Worm (Caenorhabditis elegans) whole organism, L3 larva: ENCODE results near the gene spds-1.
A peak's percentile ranks its signal among the peaks of the same experiment; 100 is the strongest.

Source experiments
- R02D3.7 ChIP-seq: fragments of 150-350 bp; optimal IDR thresholded peaks from 2 replicates; lab custom pipeline; 2014; ENCODE audit warnings: missing biosample characterization, missing genetic modification characterization
- ZK546.5 ChIP-seq: sonication (generic microtip); optimal IDR thresholded peaks from 2 replicates; lab custom pipeline; 2017; ENCODE audit warnings: missing biosample characterization, missing genetic modification characterization
- aly-2 ChIP-seq: fragments of 150-350 bp; optimal IDR thresholded peaks from 2 replicates; lab custom pipeline; 2014; ENCODE audit warnings: missing biosample characterization, missing genetic modification characterization
- ama-1 ChIP-seq: fragments of 150-350 bp; optimal IDR thresholded peaks from 2 replicates; lab custom pipeline; 2018
- ceh-16 ChIP-seq: sonication (generic microtip); optimal IDR thresholded peaks from 2 replicates; lab custom pipeline; 2017; ENCODE audit warnings: missing biosample characterization, missing genetic modification characterization
- ceh-28 ChIP-seq: fragments of 150-350 bp; optimal IDR thresholded peaks from 2 replicates; lab custom pipeline; 2014; ENCODE audit warnings: missing biosample characterization, missing genetic modification reagents, missing genetic modification characterization
- ceh-82 ChIP-seq: fragments of 150-350 bp; optimal IDR thresholded peaks from 2 replicates; lab custom pipeline; 2014; ENCODE audit warnings: missing biosample characterization, missing genetic modification characterization
- ceh-9 ChIP-seq: sonication (generic microtip); optimal IDR thresholded peaks from 2 replicates; lab custom pipeline; 2018; ENCODE audit warnings: missing biosample characterization, missing genetic modification characterization
- daf-12 ChIP-seq: fragments of 150-350 bp; optimal IDR thresholded peaks from 2 replicates; lab custom pipeline; 2014; ENCODE audit warnings: missing biosample characterization, missing genetic modification reagents, missing genetic modification characterization
- egl-27 ChIP-seq: sonication (generic microtip); optimal IDR thresholded peaks from 4 replicates; lab custom pipeline; 2017; ENCODE audit warnings: missing biosample characterization, missing genetic modification reagents, missing genetic modification characterization
- egl-5 ChIP-seq: fragments of 150-350 bp; optimal IDR thresholded peaks from 2 replicates; lab custom pipeline; 2017; ENCODE audit warnings: missing biosample characterization, missing genetic modification reagents, missing genetic modification characterization, inconsistent platforms
- elt-1 ChIP-seq: fragments of 150-350 bp; optimal IDR thresholded peaks from 2 replicates; lab custom pipeline; 2014; ENCODE audit warnings: missing biosample characterization, missing genetic modification characterization
- elt-2 ChIP-seq: sonication (generic microtip); optimal IDR thresholded peaks from 2 replicates; lab custom pipeline; 2016; ENCODE audit warnings: missing genetic modification reagents, mild to moderate bottlenecking, missing genetic modification characterization, missing compliant biosample characterization
- elt-3 ChIP-seq, 3 experiments: fragments of 150-350 bp in 1 of 3; sonication (generic microtip) in 2 of 3; optimal IDR thresholded peaks; 2 replicates in 2 of 3; 4 replicates in 1 of 3; lab custom pipeline; 2014 to 2017; ENCODE audit warnings: missing biosample characterization in 3 of 3, missing genetic modification characterization in 3 of 3
- eor-1 ChIP-seq, 2 experiments: fragments of 150-350 bp; optimal IDR thresholded peaks; 2 replicates each; lab custom pipeline; 2014 to 2018; ENCODE audit warnings: missing biosample characterization in 2 of 2, missing genetic modification characterization in 2 of 2
- fkh-10 ChIP-seq: sonication (generic microtip); optimal IDR thresholded peaks from 2 replicates; lab custom pipeline; 2017; ENCODE audit warnings: missing biosample characterization, missing genetic modification reagents, missing genetic modification characterization
- fkh-2 ChIP-seq: fragments of 150-350 bp; optimal IDR thresholded peaks from 2 replicates; lab custom pipeline; 2014; ENCODE audit warnings: missing biosample characterization, missing genetic modification reagents, missing genetic modification characterization
- fos-1 ChIP-seq: fragments of 150-350 bp; optimal IDR thresholded peaks from 2 replicates; lab custom pipeline; 2014; ENCODE audit warnings: missing biosample characterization, missing genetic modification characterization
- hmg-11 ChIP-seq: sonication (generic microtip); optimal IDR thresholded peaks from 2 replicates; lab custom pipeline; 2016; ENCODE audit warnings: missing genetic modification characterization, missing compliant biosample characterization
- jun-1 ChIP-seq: fragments of 150-350 bp; optimal IDR thresholded peaks from 2 replicates; lab custom pipeline; 2014; ENCODE audit warnings: missing biosample characterization, missing genetic modification reagents, missing genetic modification characterization
- lin-15B ChIP-seq: fragments of 150-350 bp; optimal IDR thresholded peaks from 2 replicates; lab custom pipeline; 2014; ENCODE audit warnings: missing biosample characterization, missing genetic modification characterization
- lin-39 ChIP-seq: fragments of 150-350 bp; optimal IDR thresholded peaks from 2 replicates; lab custom pipeline; 2018; ENCODE audit warnings: missing biosample characterization, missing genetic modification reagents, missing genetic modification characterization
- lsy-12 ChIP-seq: sonication (generic microtip); optimal IDR thresholded peaks from 2 replicates; lab custom pipeline; 2016; ENCODE audit warnings: mild to moderate bottlenecking, missing genetic modification characterization, missing compliant biosample characterization
- mdl-1 ChIP-seq: fragments of 150-350 bp; optimal IDR thresholded peaks from 2 replicates; lab custom pipeline; 2014; ENCODE audit warnings: missing biosample characterization, missing genetic modification characterization
- mml-1 ChIP-seq: fragments of 150-350 bp; sonication (generic microtip); optimal IDR thresholded peaks from 3 replicates; lab custom pipeline; 2014; ENCODE audit warnings: missing biosample characterization, missing genetic modification characterization
- nfya-1 ChIP-seq: sonication (generic microtip); optimal IDR thresholded peaks from 2 replicates; lab custom pipeline; 2017; ENCODE audit warnings: missing genetic modification characterization, mild to moderate bottlenecking, missing compliant biosample characterization, antibody characterized with exemption, moderate library complexity; ENCODE audit not compliant: insufficient read depth
- nhr-11 ChIP-seq: fragments of 150-350 bp; optimal IDR thresholded peaks from 2 replicates; lab custom pipeline; 2014; ENCODE audit warnings: missing biosample characterization, missing genetic modification characterization
- nhr-12 ChIP-seq: fragments of 150-350 bp; optimal IDR thresholded peaks from 2 replicates; lab custom pipeline; 2014; ENCODE audit warnings: missing biosample characterization, missing genetic modification characterization
- nhr-23 ChIP-seq: fragments of 150-350 bp; optimal IDR thresholded peaks from 2 replicates; lab custom pipeline; 2014; ENCODE audit warnings: missing biosample characterization, missing genetic modification reagents, missing genetic modification characterization
- nhr-237 ChIP-seq: fragments of 150-350 bp; optimal IDR thresholded peaks from 2 replicates; lab custom pipeline; 2014; ENCODE audit warnings: missing biosample characterization, missing genetic modification characterization
- nhr-25 ChIP-seq: sonication (generic microtip); optimal IDR thresholded peaks from 2 replicates; lab custom pipeline; 2017; ENCODE audit warnings: missing biosample characterization, missing genetic modification characterization
- nhr-28 ChIP-seq: fragments of 150-350 bp; optimal IDR thresholded peaks from 2 replicates; lab custom pipeline; 2014; ENCODE audit warnings: missing biosample characterization, missing genetic modification characterization
- nhr-43 ChIP-seq: sonication (generic microtip); optimal IDR thresholded peaks from 2 replicates; lab custom pipeline; 2016; ENCODE audit warnings: mild to moderate bottlenecking, missing genetic modification characterization, missing compliant biosample characterization; ENCODE audit not compliant: poor library complexity, severe bottlenecking
- nhr-67 ChIP-seq: fragments of 150-350 bp; optimal IDR thresholded peaks from 2 replicates; lab custom pipeline; 2014; ENCODE audit warnings: missing biosample characterization, missing genetic modification characterization
- nhr-76 ChIP-seq: fragments of 150-350 bp; sonication (generic microtip); optimal IDR thresholded peaks from 5 replicates; lab custom pipeline; 2014; ENCODE audit warnings: missing biosample characterization, missing genetic modification characterization
- nhr-77 ChIP-seq: fragments of 150-350 bp; optimal IDR thresholded peaks from 2 replicates; lab custom pipeline; 2014; ENCODE audit warnings: missing biosample characterization, missing genetic modification characterization
- pha-4 ChIP-seq: fragments of 150-350 bp; optimal IDR thresholded peaks from 2 replicates; lab custom pipeline; 2014; ENCODE audit warnings: missing biosample characterization, missing genetic modification reagents, missing genetic modification characterization
- pqm-1 ChIP-seq: fragments of 150-350 bp; optimal IDR thresholded peaks from 2 replicates; lab custom pipeline; 2017; ENCODE audit warnings: missing biosample characterization, missing genetic modification characterization, inconsistent platforms
- sea-2 ChIP-seq: fragments of 150-350 bp; sonication (generic microtip); optimal IDR thresholded peaks from 4 replicates; lab custom pipeline; 2014; ENCODE audit warnings: missing biosample characterization, missing genetic modification reagents, missing genetic modification characterization
- skn-1 ChIP-seq: fragments of 150-350 bp; optimal IDR thresholded peaks from 2 replicates; lab custom pipeline; 2014; ENCODE audit warnings: missing biosample characterization, missing genetic modification characterization
- snpc-4 ChIP-seq: fragments of 150-350 bp; optimal IDR thresholded peaks from 2 replicates; lab custom pipeline; 2014; ENCODE audit warnings: missing biosample characterization, missing genetic modification characterization
- tbx-2 ChIP-seq: sonication (generic microtip); optimal IDR thresholded peaks from 2 replicates; lab custom pipeline; 2016; ENCODE audit warnings: mild to moderate bottlenecking, missing genetic modification characterization, missing compliant biosample characterization
- unc-39 ChIP-seq: sonication (generic microtip); optimal IDR thresholded peaks from 4 replicates; lab custom pipeline; 2017; ENCODE audit warnings: missing biosample characterization, missing genetic modification characterization
- unc-62 ChIP-seq: fragments of 150-350 bp; sonication (generic microtip); optimal IDR thresholded peaks from 4 replicates; lab custom pipeline; 2014; ENCODE audit warnings: missing biosample characterization, missing genetic modification reagents, missing genetic modification characterization
- zag-1 ChIP-seq: fragments of 150-350 bp; optimal IDR thresholded peaks from 2 replicates; lab custom pipeline; 2014; ENCODE audit warnings: missing biosample characterization, missing genetic modification characterization
- ztf-11 ChIP-seq: fragments of 150-350 bp; optimal IDR thresholded peaks from 2 replicates; lab custom pipeline; 2014; ENCODE audit warnings: missing biosample characterization, missing genetic modification characterization
- ztf-4 ChIP-seq: fragments of 150-350 bp; optimal IDR thresholded peaks from 2 replicates; lab custom pipeline; 2014; ENCODE audit warnings: missing biosample characterization, missing genetic modification characterization

spds-1 gene

ce11 chrII:12798814-12799213 is 7.9 kb upstream of the spds-1 start:
- TF ChIP-seq lin-15B (peak; percentile 24), ama-1 (no peak), nhr-77 (tag; lab: Kevin White, UChicago) (peak; percentile 11), nhr-12 (no peak), eor-1 (tag; optimal IDR thresholded peaks at IDR 0.05; lab: Kevin White, UChicago) (no peak), daf-12 (tag; lab: Kevin White, UChicago) (no peak), nhr-25 (tag; lab: Kevin White, UChicago) (peak; percentile 87), R02D3.7 (tag; lab: Kevin White, UChicago) (peak; percentile 49), nhr-76 (no peak), unc-62 (no peak), elt-1 (tag; lab: Kevin White, UChicago) (peak; percentile 68), fkh-2 (tag; lab: Kevin White, UChicago) (no peak), lsy-12 (tag; lab: Kevin White, UChicago) (peak; percentile 71), egl-5 (tag; lab: Kevin White, UChicago) (no peak), nhr-11 (tag; lab: Kevin White, UChicago) (peak; percentile 69), ceh-28 (tag; lab: Kevin White, UChicago) (peak; percentile 73), fkh-10 (GFP tag; lab: Kevin White, UChicago) (no peak), ZK546.5 (tag; lab: Kevin White, UChicago) (no peak), nhr-28 (tag; lab: Kevin White, UChicago) (peak; percentile 5), nhr-67 (tag; lab: Kevin White, UChicago) (no peak), jun-1 (tag; lab: Kevin White, UChicago) (peak; percentile 87), nhr-237 (tag; lab: Kevin White, UChicago) (no peak), nhr-43 (tag; lab: Kevin White, UChicago) (peak; percentile 96), snpc-4 (tag; lab: Kevin White, UChicago) (peak; percentile 48), ztf-4 (tag; lab: Kevin White, UChicago) (peak; percentile 80), nfya-1 (tag; lab: Kevin White, UChicago) (peak; percentile 90), unc-39 (tag; lab: Kevin White, UChicago) (no peak), ceh-82 (no peak), mml-1 (tag; lab: Kevin White, UChicago) (no peak), ztf-11 (tag; lab: Kevin White, UChicago) (no peak), fos-1 (tag; lab: Kevin White, UChicago) (peak; percentile 14), ceh-9 (tag; lab: Kevin White, UChicago) (no peak), tbx-2 (peak; percentile 58), elt-3 (tag; optimal IDR thresholded peaks at IDR 0.05; lab: Kevin White, UChicago) (peak in 1 of 3 experiments; percentile 71), lin-39 (tag; lab: Kevin White, UChicago) (no peak), nhr-23 (tag; lab: Kevin White, UChicago) (peak; percentile 87), mdl-1 (peak; percentile 76), skn-1 (no peak), pqm-1 (peak; percentile 94), elt-2 (tag; lab: Kevin White, UChicago) (peak; percentile 95), sea-2 (no peak), egl-27 (peak; percentile 58), ceh-16 (no peak), pha-4 (tag; lab: Kevin White, UChicago) (peak; percentile 82), zag-1 (no peak), aly-2 (tag; lab: Kevin White, UChicago) (no peak), hmg-11 (tag; lab: Kevin White, UChicago) (peak; percentile 2)
